Worm (Caenorhabditis elegans): Measurements from ENCODE around the gene ZK795.3.

DNA sequence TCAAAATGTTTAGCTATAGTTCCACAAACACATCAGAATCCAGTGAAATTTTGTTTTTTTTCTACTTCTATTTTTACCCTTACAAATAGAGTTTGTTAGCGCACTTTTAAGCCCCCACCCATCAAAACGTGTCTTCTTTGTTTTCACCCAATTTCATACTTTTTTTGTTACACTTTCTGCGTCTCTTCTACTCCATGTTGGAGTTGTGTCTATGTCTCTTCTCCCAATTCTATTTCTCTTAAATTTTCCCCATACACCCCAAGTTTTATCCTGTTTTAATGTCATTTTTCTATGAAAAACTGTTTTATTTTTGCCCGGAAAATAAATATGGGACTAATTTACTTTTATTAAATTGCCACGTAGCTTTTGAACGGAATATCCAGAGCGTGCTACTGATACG, 13.8 kb upstream of the ZK795.3 start:
- TF ChIP-seq zip-8 (tag; optimal IDR thresholded peaks at IDR 0.05) (no peak), ztf-11 (tag; optimal IDR thresholded peaks at IDR 0.05) (no peak), mep-1 (tag; optimal IDR thresholded peaks at IDR 0.05) (no peak), nhr-237 (tag; optimal IDR thresholded peaks at IDR 0.05) (no peak), ces-1 (GFP tag; optimal IDR thresholded peaks at IDR 0.05) (peak; percentile 57), lin-32 (GFP tag; optimal IDR thresholded peaks at IDR 0.05) (no peak), ceh-43 (GFP tag; optimal IDR thresholded peaks at IDR 0.05) (no peak), ceh-83 (GFP tag; optimal IDR thresholded peaks at IDR 0.05) (no peak), sem-2 (GFP tag; optimal IDR thresholded peaks at IDR 0.05) (no peak), elt-1 (tag; optimal IDR thresholded peaks at IDR 0.05; ENCODE audit: borderline replicate concordance, insufficient read depth) (no peak), pha-4 (tag; optimal IDR thresholded peaks at IDR 0.05) (no peak)

Data from whole organism, mixed stage, embryonic.